Fruit fly (Drosophila melanogaster): ENCODE data around the gene CG15743.

Gene CG15743

dm6 chrX:13284548-13284974, 946 bp upstream of the CG15743 start (continued):
- TF ChIP-seq CG17186 (GFP tag; optimal IDR thresholded peaks at IDR 0.05), result no peak
- no peak for TF ChIP-seq gfzf (GFP tag; optimal IDR thresholded peaks at IDR 0.05)
- TF ChIP-seq Hr78 (GFP tag; optimal IDR thresholded peaks at IDR 0.05), result no peak
- TF ChIP-seq HmgZ (tag; optimal IDR thresholded peaks at IDR 0.05), result no peak
- TF ChIP-seq CG30020 (tag; optimal IDR thresholded peaks at IDR 0.05), result no peak
- TF ChIP-seq insv (GFP tag; optimal IDR thresholded peaks at IDR 0.05), result peak; percentile 90 to 98
- no peak for TF ChIP-seq sd (tag; optimal IDR thresholded peaks at IDR 0.05)
- no peak for TF ChIP-seq CG14441 (GFP tag; IDR thresholded peaks at IDR 0.05)
- peak; percentile 51 for TF ChIP-seq CG31365 (tag; optimal IDR thresholded peaks at IDR 0.05)
- peak; percentile 86 for TF ChIP-seq crol (GFP tag; IDR thresholded peaks at IDR 0.05)
- no peak for TF ChIP-seq usp (GFP tag; optimal IDR thresholded peaks at IDR 0.05)
- TF ChIP-seq unc-4 (GFP tag; IDR thresholded peaks at IDR 0.05; ENCODE audit: partially characterized antibody), result no peak
- TF ChIP-seq CG8290 (GFP tag; optimal IDR thresholded peaks at IDR 0.05), result no peak
- TF ChIP-seq CG8290 (tag; optimal IDR thresholded peaks at IDR 0.05), result peak in 1 of 2 experiments; percentile 10
- TF ChIP-seq org-1 (GFP tag; optimal IDR thresholded peaks at IDR 0.05), result no peak
- TF ChIP-seq Tbp (GFP tag; optimal IDR thresholded peaks at IDR 0.05), result no peak
- TF ChIP-seq kah (GFP tag; optimal IDR thresholded peaks at IDR 0.05), result peak; percentile 72
- no peak for TF ChIP-seq slou (GFP tag; optimal IDR thresholded peaks at IDR 0.05)
- TF ChIP-seq pros (GFP tag; optimal IDR thresholded peaks at IDR 0.05), result peak; percentile 26
- no peak for TF ChIP-seq CG14965 (GFP tag; optimal IDR thresholded peaks at IDR 0.05; ENCODE audit: borderline replicate concordance)
- TF ChIP-seq CG4424 (GFP tag; optimal IDR thresholded peaks at IDR 0.05), result no peak
- TF ChIP-seq Med (GFP tag), result peak; percentile 50
- TF ChIP-seq CG6813 (GFP tag; optimal IDR thresholded peaks at IDR 0.05), result peak; percentile 19
- peak; percentile 14 for TF ChIP-seq Hmr (GFP tag; optimal IDR thresholded peaks at IDR 0.05)
- peak; percentile 68 for TF ChIP-seq sens (GFP tag)
- no peak for TF ChIP-seq stwl (tag; optimal IDR thresholded peaks at IDR 0.05)
- no peak for TF ChIP-seq CG8924 (tag; optimal IDR thresholded peaks at IDR 0.05)

dm6 chrX:13285749-13286336, 336 bp downstream of the CG15743 start:
- peak; percentile 42 for TF ChIP-seq CG12659 (GFP tag; optimal IDR thresholded peaks at IDR 0.05)
- peak; percentile 26; the same call in 1 of the 2 replicates for TF ChIP-seq MBD-R2 (GFP tag; IDR thresholded peaks at IDR 0.05)
- TF ChIP-seq CG17361 (GFP tag; IDR thresholded peaks at IDR 0.05), result 0 out of 3 replicates have a peak, but pooled peaks have one; percentile 36
- TF ChIP-seq CG14710 (tag; optimal IDR thresholded peaks at IDR 0.05), result peak; percentile 9
- peak; percentile 58; the same call in 2 of the 3 replicates for TF ChIP-seq knrl (GFP tag; IDR thresholded peaks at IDR 0.05; ENCODE audit: partially characterized antibody)
- TF ChIP-seq CG14860 (GFP tag; IDR thresholded peaks at IDR 0.05; ENCODE audit: partially characterized antibody), result peak; percentile 42; the same call in 1 of the 3 replicates
- TF ChIP-seq HLH4C (GFP tag; IDR thresholded peaks at IDR 0.05; ENCODE audit: partially characterized antibody), result peak; percentile 64; the same call in 1 of the 3 replicates
- TF ChIP-seq CG43689 (GFP tag; IDR thresholded peaks at IDR 0.05), result no peak
- TF ChIP-seq Sry-δ (GFP tag; optimal IDR thresholded peaks at IDR 0.05), result peak; percentile 86
- TF ChIP-seq vnd (GFP tag; IDR thresholded peaks at IDR 0.05; ENCODE audit: partially characterized antibody), result peak; percentile 37; the same call in 1 of the 3 replicates
- TF ChIP-seq CG13287 (GFP tag; IDR thresholded peaks at IDR 0.05; ENCODE audit: partially characterized antibody), result peak; percentile 74
- TF ChIP-seq phol (tag; optimal IDR thresholded peaks at IDR 0.05), result peak; percentile 3
- peak; percentile 83 for TF ChIP-seq crol (GFP tag; IDR thresholded peaks at IDR 0.05)
- TF ChIP-seq Scr (GFP tag; IDR thresholded peaks at IDR 0.05; ENCODE audit: partially characterized antibody), result peak; percentile 72
- no peak for TF ChIP-seq CG1647 (GFP tag; optimal IDR thresholded peaks at IDR 0.05)
- TF ChIP-seq CG16813 (GFP tag; IDR thresholded peaks at IDR 0.05; ENCODE audit: partially characterized antibody), result peak; percentile 67; the same call in 1 of the 3 replicates
- 0 out of 3 replicates have a peak, but pooled peaks have one; percentile 3 for TF ChIP-seq CG6791 (GFP tag; IDR thresholded peaks at IDR 0.05; ENCODE audit: partially characterized antibody)
- TF ChIP-seq Antp (GFP tag; optimal IDR thresholded peaks at IDR 0.05), result no peak
- peak; percentile 65; the same call in 1 of the 2 replicates for TF ChIP-seq unc-4 (GFP tag; IDR thresholded peaks at IDR 0.05; ENCODE audit: partially characterized antibody)
- TF ChIP-seq CG8290 (GFP tag; optimal IDR thresholded peaks at IDR 0.05), result peak; percentile 19
- peak in 1 of 2 experiments; percentile 66 for TF ChIP-seq CG8290 (tag; optimal IDR thresholded peaks at IDR 0.05)
- TF ChIP-seq sna (GFP tag; IDR thresholded peaks at IDR 0.05; ENCODE audit: partially characterized antibody), result 0 out of 2 replicates have a peak, but pooled peaks have one; percentile 41
- TF ChIP-seq CG32767 (GFP tag; IDR thresholded peaks at IDR 0.05), result no peak
- TF ChIP-seq CG18764 (GFP tag; optimal IDR thresholded peaks at IDR 0.05), result no peak
- TF ChIP-seq dmrt11E (tag; optimal IDR thresholded peaks at IDR 0.05), result peak; percentile 12

All from whole organism, embryonic.